Fruit fly (Drosophila melanogaster): ENCODE measurements around the gene Ssb-c31a.

Gene Ssb-c31a

dm6 chr2L:8211070-8211469, at the start of gene Ssb-c31a:
Ssb-c31a (plus strand) TSS chr2L:8211347.
- no peak for TF ChIP-seq CTCF (optimal IDR thresholded peaks at IDR 0.05)

DNA sequence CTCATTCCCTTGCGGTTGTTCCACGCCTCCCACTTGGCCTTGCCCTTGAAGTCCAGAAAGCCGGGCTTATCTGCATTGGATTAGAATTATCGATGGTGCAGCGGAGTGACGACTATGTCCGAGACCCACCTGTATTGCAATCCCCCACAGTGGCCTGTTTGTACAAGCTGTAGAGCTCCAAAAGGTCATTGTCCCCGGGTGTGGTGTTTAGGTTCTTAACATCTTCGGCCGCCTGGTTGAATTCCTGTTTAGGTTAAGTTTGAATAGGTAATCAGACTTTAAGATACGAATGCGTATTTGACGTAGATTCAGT, 49.2 kb upstream of the Ssb-c31a start:
- TF ChIP-seq CTCF (optimal IDR thresholded peaks at IDR 0.05) (no peak), CG8478 (optimal IDR thresholded peaks at IDR 0.05) (no peak)

dm6 chr2L:8162307-8163024, 48.7 kb upstream of the Ssb-c31a start, which contains the start of gene Acbp1:
Acbp1 (minus strand) TSS chr2L:8162452.
- TF ChIP-seq CTCF (optimal IDR thresholded peaks at IDR 0.05) (no peak), CG8478 (optimal IDR thresholded peaks at IDR 0.05) (no peak)

- TF ChIP-seq CTCF (optimal IDR thresholded peaks at IDR 0.05): no peak
Measured at dm6 chr2L:8163025-8163351, 48.2 kb upstream of the Ssb-c31a start, which contains the start of gene Piezo. Piezo (plus strand) TSS chr2L:8163073.

dm6 chr2L:8163588-8164166, 47.5 kb upstream of the Ssb-c31a start:
- TF ChIP-seq CG8478 (optimal IDR thresholded peaks at IDR 0.05) (no peak), CTCF (optimal IDR thresholded peaks at IDR 0.05) (no peak)

- TF ChIP-seq CTCF (optimal IDR thresholded peaks at IDR 0.05) (no peak), CG8478 (optimal IDR thresholded peaks at IDR 0.05) (no peak)
Measured at dm6 chr2L:8164219-8164618, 46.9 kb upstream of the Ssb-c31a start.

dm6 chr2L:8165800-8166576, 45.2 kb upstream of the Ssb-c31a start:
- TF ChIP-seq CG8478 (optimal IDR thresholded peaks at IDR 0.05): no peak
- TF ChIP-seq CTCF (optimal IDR thresholded peaks at IDR 0.05): no peak

dm6 chr2L:8168075-8168474, 43.1 kb upstream of the Ssb-c31a start:
- TF ChIP-seq CTCF (optimal IDR thresholded peaks at IDR 0.05): no peak
- no peak for TF ChIP-seq CG8478 (optimal IDR thresholded peaks at IDR 0.05)

DNA sequence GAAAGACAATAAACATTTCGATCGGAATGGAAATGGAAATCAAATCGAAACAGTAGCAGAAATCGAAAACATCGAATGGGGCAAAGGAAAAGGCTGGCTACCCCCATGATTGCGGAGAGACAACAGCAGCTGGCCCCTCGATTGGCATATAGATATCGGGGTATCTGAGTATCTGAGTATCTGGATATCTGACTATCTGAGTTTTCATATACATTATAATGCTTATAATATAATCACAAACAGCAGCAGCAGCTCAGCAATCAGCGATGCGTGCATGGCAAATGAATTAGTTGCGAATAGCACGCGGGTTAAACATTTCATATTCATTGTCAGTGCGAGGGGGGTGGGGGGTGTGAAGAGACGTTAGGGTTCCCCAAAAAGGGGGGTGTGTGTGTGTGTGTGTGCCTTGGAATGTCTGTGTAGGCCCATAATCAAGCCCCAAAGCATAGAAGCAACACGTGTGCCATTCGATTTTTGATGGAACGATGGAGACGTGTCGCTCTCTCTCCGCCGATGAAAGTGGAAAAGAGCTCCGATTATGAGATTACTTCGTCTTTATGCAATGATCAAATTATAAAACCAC, 40.5 kb upstream of the Ssb-c31a start:
- no peak for TF ChIP-seq CTCF (optimal IDR thresholded peaks at IDR 0.05)
- no peak for TF ChIP-seq CG8478 (optimal IDR thresholded peaks at IDR 0.05)

dm6 chr2L:8171544-8171943, 39.6 kb upstream of the Ssb-c31a start:
- TF ChIP-seq CTCF (optimal IDR thresholded peaks at IDR 0.05) (no peak), CG8478 (optimal IDR thresholded peaks at IDR 0.05) (no peak)

DNA sequence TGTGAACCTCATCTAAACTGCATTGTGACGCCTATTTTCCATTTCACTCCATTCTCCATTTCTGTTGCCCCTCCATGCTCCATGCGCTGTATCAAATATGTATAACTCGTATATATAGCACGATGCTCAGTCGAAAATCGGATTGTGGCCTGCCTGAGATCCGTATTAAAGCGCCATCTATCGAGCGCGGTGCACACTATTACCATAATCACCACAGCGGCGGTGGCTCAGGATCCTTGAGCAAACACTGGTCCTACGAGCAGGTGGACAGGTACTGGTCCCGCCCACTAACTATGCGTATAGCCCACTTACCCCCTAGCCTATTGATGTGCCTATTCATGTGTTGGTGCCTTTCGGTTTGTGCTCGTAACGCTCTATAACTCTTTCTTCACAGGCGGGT, 26.1 kb upstream of the Ssb-c31a start:
- TF ChIP-seq CG8478 (optimal IDR thresholded peaks at IDR 0.05) (no peak), CTCF (optimal IDR thresholded peaks at IDR 0.05) (peak; percentile 82 to 90)

- TF ChIP-seq CG8478 (optimal IDR thresholded peaks at IDR 0.05) (no peak), CTCF (optimal IDR thresholded peaks at IDR 0.05) (no peak)
Measured at dm6 chr2L:8190681-8191080, 20.5 kb upstream of the Ssb-c31a start, which contains the start of gene CG34134. CG34134 (minus strand) TSS chr2L:8190781.

dm6 chr2L:8195722-8196323, 15.3 kb upstream of the Ssb-c31a start:
- TF ChIP-seq CTCF (optimal IDR thresholded peaks at IDR 0.05): no peak
- no peak for TF ChIP-seq CG8478 (optimal IDR thresholded peaks at IDR 0.05)

DNA sequence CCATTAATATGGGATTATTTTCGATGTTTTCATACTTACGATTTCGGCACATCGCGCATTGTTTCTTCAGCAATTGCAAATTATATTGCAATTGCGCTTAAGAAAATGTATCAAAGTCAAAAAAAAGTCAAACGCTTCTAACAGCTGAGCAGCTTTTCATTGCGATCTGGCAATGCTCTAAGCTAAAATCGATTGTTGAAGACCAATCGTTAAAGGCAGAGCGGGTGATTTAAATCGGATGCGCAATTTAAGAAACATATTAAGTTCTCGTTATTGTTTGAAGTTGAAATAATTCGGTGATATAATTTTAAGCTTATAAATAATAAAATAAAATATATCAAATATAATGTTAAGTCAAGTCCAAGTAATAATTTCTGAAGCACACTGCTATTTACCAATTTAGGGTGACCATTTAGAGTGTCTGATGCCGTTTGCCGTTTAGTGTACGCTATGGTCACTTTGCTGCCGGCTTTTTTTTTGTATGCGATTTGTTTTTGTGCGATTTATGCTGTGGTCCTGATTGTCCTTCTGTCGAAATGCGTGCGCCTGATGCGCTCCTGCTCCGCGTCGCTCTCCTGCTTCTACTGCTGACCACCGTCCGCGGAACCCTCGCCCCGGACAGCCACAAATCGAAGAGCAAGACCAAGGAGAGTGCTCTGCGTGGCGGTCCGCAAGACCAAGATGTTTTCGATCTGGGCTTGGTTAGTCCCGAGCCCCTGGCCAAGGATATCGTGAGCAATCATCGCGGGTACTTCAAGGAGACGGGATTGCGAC, 14.2 kb upstream of the Ssb-c31a start, which contains the start of the genes CG8475 and CG8460:
Gene CG8475, minus strand, starts transcription at position 162 of the 774 bp plus-strand sequence.
Gene CG8460, plus strand, starts transcription at position 437 of the 774 bp plus-strand sequence.
- TF ChIP-seq CG8478 (optimal IDR thresholded peaks at IDR 0.05) (no peak), CTCF (optimal IDR thresholded peaks at IDR 0.05) (no peak)

Data from S2 (cell line).